Fruit fly (Drosophila melanogaster) whole organism, larva: Measurements from ENCODE around the gene CG17597.
A peak's percentile ranks its signal among the peaks of the same experiment; 100 is the strongest.

Experiments used
- noc ChIP-seq: fragments of 200-800 bp; sonication (Bioruptor generic); optimal IDR thresholded peaks from 3 replicates; lab custom pipeline; 2019; ENCODE audit warnings: missing biosample characterization, mild to moderate bottlenecking, missing genetic modification characterization, moderate library complexity

The CG17597 gene

dm6 chr2L:18841210-18841609 is 10.3 kb upstream of the CG17597 start, which contains the start of gene CG31752:
Gene CG31752, minus strand, starts transcription at chr2L:18841310.
- no peak for TF ChIP-seq noc (tag; lab: Kevin White, UChicago)

dm6 chr2L:18839143-18839872 is 8.4 kb upstream of the CG17597 start, which contains the start of gene CG10600:
Gene CG10600, minus strand, starts transcription at chr2L:18839679.
- TF ChIP-seq noc (tag; lab: Kevin White, UChicago): peak; percentile 76

DNA sequence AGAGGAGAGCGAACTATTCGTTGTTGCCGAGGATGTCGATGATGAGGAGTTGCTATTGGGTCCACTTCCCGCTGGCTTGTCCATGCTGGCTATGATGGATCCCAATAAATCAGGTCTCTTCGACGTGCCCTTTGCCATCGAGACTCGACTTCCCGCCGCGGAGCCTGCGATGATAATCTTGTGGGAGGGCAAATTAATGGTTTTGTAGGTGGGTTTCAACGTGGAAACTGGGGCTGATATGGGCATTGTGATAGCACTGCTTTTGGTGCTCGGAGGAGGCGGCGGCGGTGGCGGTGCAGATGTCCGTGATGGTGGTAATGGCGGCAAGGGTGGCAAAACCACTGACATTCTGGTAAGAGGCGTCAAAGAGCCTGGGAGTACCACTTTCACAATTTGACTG is 3.6 kb upstream of the CG17597 start:
- no peak for TF ChIP-seq noc (tag; lab: Kevin White, UChicago)

DNA sequence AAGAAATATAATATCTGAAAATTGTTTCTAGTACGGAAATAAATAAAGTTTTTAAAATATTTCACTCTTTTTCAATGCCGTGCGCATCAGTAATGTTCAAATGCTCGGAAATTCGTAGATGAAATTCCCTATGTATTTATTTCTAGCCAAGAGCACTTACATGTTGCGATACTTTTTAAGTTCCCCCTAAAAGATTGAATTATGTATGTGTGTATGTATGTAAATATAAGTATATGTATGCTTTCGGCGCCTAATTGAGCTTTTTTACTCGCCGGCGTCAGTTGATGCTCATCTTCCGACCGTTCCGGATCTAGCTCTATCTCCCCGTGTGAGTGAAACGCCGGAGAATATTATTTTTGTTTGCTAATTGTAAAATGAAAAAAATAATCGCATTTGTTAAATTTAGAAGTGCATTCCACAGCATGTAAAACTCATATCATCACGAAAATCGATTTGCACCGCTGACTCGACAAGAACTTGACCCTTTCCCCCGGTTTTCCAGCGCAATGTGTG is 4.4 kb downstream of the CG17597 start, which contains the start of gene Ugt36E1:
Ugt36E1 (plus strand) TSS at position 275 of the 513 bp plus-strand sequence.
- no peak for TF ChIP-seq noc (tag; lab: Kevin White, UChicago)

DNA sequence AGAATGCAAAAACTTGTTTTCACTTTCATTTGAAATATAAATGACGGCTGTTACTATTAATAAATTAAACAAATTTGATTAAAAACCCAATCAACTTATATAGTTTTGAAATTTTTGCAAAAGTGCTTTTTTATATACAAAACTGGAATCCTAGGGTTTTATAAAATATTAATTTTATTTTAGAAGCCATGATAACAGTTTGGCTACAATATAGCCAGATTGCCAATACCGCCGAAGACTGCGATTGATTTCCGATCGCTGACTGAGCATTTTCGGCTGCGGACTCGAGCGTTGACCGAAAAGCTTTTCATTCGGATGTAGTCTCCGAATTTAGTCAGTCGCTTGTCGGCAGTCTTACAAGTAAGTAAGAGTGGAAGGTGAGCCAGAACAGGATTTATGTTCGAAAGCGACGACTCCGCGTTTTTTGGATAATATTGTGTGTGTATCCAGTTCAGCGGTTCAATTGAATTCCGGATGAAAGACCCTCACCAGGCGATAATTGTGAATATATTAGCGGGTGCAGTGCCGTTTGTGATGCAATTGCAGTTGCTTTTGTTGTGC is 7.6 kb downstream of the CG17597 start, which contains the start of gene Ugt36D1:
Ugt36D1 (plus strand) TSS at position 306 of the 561 bp plus-strand sequence.
- TF ChIP-seq noc (tag; lab: Kevin White, UChicago): peak; percentile 24

- TF ChIP-seq noc (tag; lab: Kevin White, UChicago): no peak
Measured at dm6 chr2L:18822805-18823204, 8.1 kb downstream of the CG17597 start.

- TF ChIP-seq noc (tag; lab: Kevin White, UChicago): no peak
Measured at dm6 chr2L:18819044-18819443, 11.9 kb downstream of the CG17597 start, which contains the start of gene Ugt36F1. Gene Ugt36F1, plus strand, starts transcription at chr2L:18819344.

- no peak for TF ChIP-seq noc (tag; lab: Kevin White, UChicago)
Measured at dm6 chr2L:18818397-18818796, 12.6 kb downstream of the CG17597 start.

dm6 chr2L:18815194-18815593 is 15.8 kb downstream of the CG17597 start:
- no peak for TF ChIP-seq noc (tag; lab: Kevin White, UChicago)

DNA sequence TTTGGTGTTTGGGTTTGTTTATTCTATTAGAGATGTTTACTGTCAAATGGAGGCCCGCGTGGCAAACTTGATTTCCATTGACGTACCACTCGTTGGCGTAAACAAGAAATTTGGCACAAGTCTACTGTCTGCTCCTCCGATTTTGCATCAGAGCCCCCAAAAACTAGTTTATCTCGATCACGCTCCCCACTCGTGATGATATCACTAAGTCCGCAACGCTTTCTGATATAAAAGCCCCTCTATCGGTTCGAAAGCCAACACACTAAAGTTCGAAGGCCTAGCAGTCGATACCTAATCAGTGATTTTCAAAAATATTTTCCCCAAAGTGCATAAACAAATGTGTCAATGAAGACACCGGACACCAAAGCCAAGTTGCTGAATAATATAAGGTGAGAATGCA is 18.2 kb downstream of the CG17597 start:
- TF ChIP-seq noc (tag; lab: Kevin White, UChicago): no peak

DNA sequence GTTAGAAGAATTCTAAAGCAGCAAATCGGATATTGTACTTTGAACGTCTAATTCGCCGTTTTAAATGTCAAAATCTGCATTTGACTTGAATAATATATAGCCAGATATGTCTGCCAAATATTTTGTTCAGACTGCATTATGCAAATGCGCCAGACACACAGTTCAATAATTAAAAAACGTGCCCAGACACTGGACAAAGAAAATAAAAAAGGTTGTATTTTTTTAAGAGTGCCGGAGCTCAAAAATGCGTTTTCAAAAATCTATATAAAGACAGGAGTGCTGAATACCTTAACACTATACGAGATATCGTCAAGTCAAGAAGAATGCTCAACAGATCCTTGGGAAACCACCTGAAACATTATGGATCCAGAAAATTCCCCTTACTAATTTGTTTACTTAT is 18.6 kb downstream of the CG17597 start, which contains the start of the genes CG17325 and CG42305:
CG17325 (plus strand) TSS at position 301 of the 400 bp plus-strand sequence.
CG42305 (plus strand) TSS at position 301 of the 400 bp plus-strand sequence.
- TF ChIP-seq noc (tag; lab: Kevin White, UChicago): no peak

dm6 chr2L:18810960-18811642 is 19.9 kb downstream of the CG17597 start, which contains the start of the genes CG10570 and CG42502:
Gene CG10570, minus strand, starts transcription at chr2L:18811252.
Gene CG42502, minus strand, starts transcription at chr2L:18811252.
- TF ChIP-seq noc (tag; lab: Kevin White, UChicago): no peak

- TF ChIP-seq noc (tag; lab: Kevin White, UChicago): no peak
Measured at dm6 chr2L:18809486-18809885, 21.5 kb downstream of the CG17597 start.

DNA sequence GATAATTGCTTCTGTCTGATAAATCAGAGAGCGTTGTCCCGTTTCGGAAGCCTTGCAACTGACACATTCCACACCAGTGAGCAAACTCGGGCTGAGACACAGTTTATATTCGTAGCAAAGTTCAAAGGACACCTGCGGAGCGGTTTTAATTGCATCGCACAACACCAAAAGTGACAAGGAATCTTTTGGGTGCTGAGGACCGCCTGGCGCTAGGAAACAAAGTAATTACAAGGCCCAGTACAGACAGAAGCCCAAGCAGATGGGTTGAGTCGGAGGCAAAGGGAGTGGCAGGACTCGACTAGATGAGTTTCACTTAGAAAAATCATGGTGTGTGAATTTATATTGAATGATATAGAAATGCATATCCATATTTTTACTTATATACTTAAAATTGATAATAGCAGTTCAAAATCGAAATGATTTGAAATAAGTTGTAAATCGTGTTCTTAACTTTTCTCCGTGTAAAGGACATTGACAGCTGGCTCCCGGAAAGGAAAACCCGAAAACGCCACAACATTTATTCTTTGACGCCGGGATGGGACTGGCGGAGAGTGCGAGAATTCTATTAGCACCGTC is 22.1 kb downstream of the CG17597 start:
- no peak for TF ChIP-seq noc (tag; lab: Kevin White, UChicago)
